Worm (Caenorhabditis elegans) whole organism, L1 larva: ENCODE results near the gene lact-8.

Experiments used
- C04F5.9 ChIP-seq: sonication (generic microtip); optimal IDR thresholded peaks from 2 replicates; lab custom pipeline; 2016; ENCODE audit warnings: missing genetic modification characterization, missing compliant biosample characterization
- C34B4.2 ChIP-seq: sonication (generic microtip); optimal IDR thresholded peaks from 2 replicates; lab custom pipeline; 2017; ENCODE audit warnings: mild to moderate bottlenecking, missing genetic modification characterization, missing compliant biosample characterization
- F16B12.6 ChIP-seq: fragments of 150-350 bp; optimal IDR thresholded peaks from 2 replicates; lab custom pipeline; 2014; ENCODE audit warnings: missing biosample characterization, missing genetic modification characterization
- blmp-1 ChIP-seq: fragments of 150-350 bp; optimal IDR thresholded peaks from 2 replicates; lab custom pipeline; 2014; ENCODE audit warnings: missing biosample characterization, missing genetic modification characterization
- ceh-88 ChIP-seq: fragments of 200-800 bp; sonication (Bioruptor generic); IDR thresholded peaks from 2 replicates; pipeline ENCODE4 v1.3.6; 2022; ENCODE audit warnings: missing genetic modification characterization, missing compliant biosample characterization
- dpl-1 ChIP-seq, 3 experiments: fragments of 150-350 bp in 2 of 3; sonication (generic microtip) in 1 of 3; optimal IDR thresholded peaks; 2 replicates each; lab custom pipeline; 2014 to 2017; ENCODE audit warnings: missing biosample characterization in 3 of 3, missing genetic modification characterization in 3 of 3, missing genetic modification reagents in 3 of 3
- dsc-1 ChIP-seq: sonication (generic microtip); optimal IDR thresholded peaks from 2 replicates; lab custom pipeline; 2016; ENCODE audit warnings: mild to moderate bottlenecking, missing genetic modification characterization, missing compliant biosample characterization
- efl-1 ChIP-seq, 4 experiments: fragments of 150-350 bp; optimal IDR thresholded peaks in 3 of 4; peaks in 1 of 4; 1 replicate in 1 of 4; 2 replicates in 3 of 4; lab custom pipeline; 2014; ENCODE audit warnings: missing biosample characterization in 2 of 4, missing genetic modification characterization in 2 of 4, missing genetic modification reagents in 2 of 4
- egl-13 ChIP-seq: sonication (generic microtip); optimal IDR thresholded peaks from 2 replicates; lab custom pipeline; 2016; ENCODE audit warnings: missing genotype, missing genetic modification reagents, missing genetic modification characterization, missing compliant biosample characterization
- elt-2 ChIP-seq: sonication (generic microtip); optimal IDR thresholded peaks from 2 replicates; lab custom pipeline; 2016; ENCODE audit warnings: missing genetic modification characterization, mild to moderate bottlenecking, inconsistent platforms, missing compliant biosample characterization, missing genetic modification reagents
- elt-3 ChIP-seq, 6 experiments: fragments of 150-350 bp in 1 of 6; sonication (generic microtip); optimal IDR thresholded peaks; 2 replicates each; lab custom pipeline; 2017 to 2018; ENCODE audit warnings: missing biosample characterization in 6 of 6, missing genetic modification characterization in 6 of 6, inconsistent platforms in 1 of 6
- ets-5 ChIP-seq: fragments of 200-800 bp; sonication (Bioruptor generic); IDR thresholded peaks from 2 replicates; pipeline ENCODE4 v1.3.6; 2022; ENCODE audit warnings: missing genetic modification characterization, missing compliant biosample characterization
- fkh-10 ChIP-seq: sonication (generic microtip); optimal IDR thresholded peaks from 2 replicates; lab custom pipeline; 2017; ENCODE audit warnings: missing biosample characterization, missing genetic modification reagents, missing genetic modification characterization
- fkh-8 ChIP-seq: sonication (generic microtip); optimal IDR thresholded peaks from 2 replicates; lab custom pipeline; 2016; ENCODE audit warnings: mild to moderate bottlenecking, missing genetic modification characterization, missing compliant biosample characterization
- fos-1 ChIP-seq: fragments of 150-350 bp; optimal IDR thresholded peaks from 2 replicates; lab custom pipeline; 2014; ENCODE audit warnings: missing biosample characterization, missing genetic modification characterization
- grh-1 ChIP-seq: fragments of 200-800 bp; sonication (Bioruptor generic); IDR thresholded peaks from 2 replicates; pipeline ENCODE4 v1.3.6; 2022; ENCODE audit warnings: missing genetic modification reagents, missing genetic modification characterization, missing compliant biosample characterization
- hlh-4 ChIP-seq: sonication (generic microtip); optimal IDR thresholded peaks from 2 replicates; lab custom pipeline; 2016; ENCODE audit warnings: mild to moderate bottlenecking, missing genetic modification characterization, missing compliant biosample characterization
- hpl-2 ChIP-seq: fragments of 150-350 bp; optimal IDR thresholded peaks from 2 replicates; lab custom pipeline; 2014; ENCODE audit warnings: missing biosample characterization, missing genetic modification reagents, missing genetic modification characterization
- isw-1 ChIP-seq: fragments of 200-800 bp; sonication (Bioruptor generic); IDR thresholded peaks from 2 replicates; pipeline ENCODE4 v1.3.6; 2022; ENCODE audit warnings: missing genetic modification characterization, missing compliant biosample characterization
- jun-1 ChIP-seq: fragments of 150-350 bp; optimal IDR thresholded peaks from 2 replicates; lab custom pipeline; 2014; ENCODE audit warnings: missing biosample characterization, missing genetic modification reagents, missing genetic modification characterization
- lin-13 ChIP-seq: fragments of 150-350 bp; optimal IDR thresholded peaks from 2 replicates; lab custom pipeline; 2014; ENCODE audit warnings: missing biosample characterization, missing genetic modification reagents, missing genetic modification characterization
- lin-14 ChIP-seq: fragments of 200-800 bp; sonication (Bioruptor generic); optimal IDR thresholded peaks from 2 replicates; lab custom pipeline; 2018; ENCODE audit warnings: mild to moderate bottlenecking, missing genetic modification characterization, moderate library complexity, missing compliant biosample characterization
- lin-15B ChIP-seq: fragments of 150-350 bp; sonication (generic microtip); optimal IDR thresholded peaks from 3 replicates; lab custom pipeline; 2014; ENCODE audit warnings: missing biosample characterization, missing genetic modification characterization
- lin-39 ChIP-seq: fragments of 150-350 bp; optimal IDR thresholded peaks from 2 replicates; lab custom pipeline; 2014; ENCODE audit warnings: missing biosample characterization, missing genetic modification reagents, missing genetic modification characterization
- lsy-2 ChIP-seq, 2 experiments: fragments of 150-350 bp; optimal IDR thresholded peaks; 2 replicates each; lab custom pipeline; 2014; ENCODE audit warnings: missing biosample characterization in 2 of 2, missing genetic modification characterization in 2 of 2
- mab-9 ChIP-seq: fragments of 200-800 bp; sonication (Bioruptor generic); IDR thresholded peaks from 2 replicates; pipeline ENCODE4 v1.3.6; 2022; ENCODE audit warnings: missing genetic modification reagents, missing genetic modification characterization, missing compliant biosample characterization
- mdl-1 ChIP-seq, 2 experiments: fragments of 150-350 bp; optimal IDR thresholded peaks; 2 replicates each; lab custom pipeline; 2014 to 2017; ENCODE audit warnings: missing biosample characterization in 2 of 2, missing genetic modification characterization in 2 of 2, inconsistent platforms in 1 of 2
- mef-2 ChIP-seq: fragments of 150-350 bp; optimal IDR thresholded peaks from 2 replicates; lab custom pipeline; 2014; ENCODE audit warnings: missing biosample characterization, missing genetic modification characterization
- mep-1 ChIP-seq: fragments of 150-350 bp; optimal IDR thresholded peaks from 2 replicates; lab custom pipeline; 2014; ENCODE audit warnings: missing biosample characterization, missing genetic modification characterization
- nhr-11 ChIP-seq: fragments of 150-350 bp; optimal IDR thresholded peaks from 2 replicates; lab custom pipeline; 2014; ENCODE audit warnings: missing biosample characterization, missing genetic modification characterization
- nhr-12 ChIP-seq: sonication (generic microtip); optimal IDR thresholded peaks from 2 replicates; lab custom pipeline; 2017; ENCODE audit warnings: missing biosample characterization, missing genetic modification characterization
- nhr-20 ChIP-seq: sonication (generic microtip); optimal IDR thresholded peaks from 2 replicates; lab custom pipeline; 2016; ENCODE audit warnings: mild to moderate bottlenecking, missing genetic modification characterization, missing compliant biosample characterization
- nhr-28 ChIP-seq: fragments of 150-350 bp; optimal IDR thresholded peaks from 2 replicates; lab custom pipeline; 2014; ENCODE audit warnings: missing biosample characterization, missing genetic modification characterization
- nhr-47 ChIP-seq: sonication (generic microtip); optimal IDR thresholded peaks from 2 replicates; lab custom pipeline; 2016; ENCODE audit warnings: mild to moderate bottlenecking, missing genetic modification characterization, moderate library complexity, missing compliant biosample characterization
- nhr-71 ChIP-seq: sonication (generic microtip); optimal IDR thresholded peaks from 2 replicates; lab custom pipeline; 2016; ENCODE audit warnings: mild to moderate bottlenecking, missing genetic modification characterization, moderate library complexity, missing compliant biosample characterization
- nhr-77 ChIP-seq: fragments of 150-350 bp; optimal IDR thresholded peaks from 2 replicates; lab custom pipeline; 2014; ENCODE audit warnings: missing biosample characterization, missing genetic modification characterization
- pag-3 ChIP-seq: sonication (generic microtip); optimal IDR thresholded peaks from 2 replicates; lab custom pipeline; 2017; ENCODE audit warnings: missing genetic modification characterization, mild to moderate bottlenecking, missing compliant biosample characterization, antibody characterized with exemption, borderline replicate concordance; ENCODE audit not compliant: insufficient read depth
- pax-3 ChIP-seq: fragments of 200-800 bp; sonication (Bioruptor generic); optimal IDR thresholded peaks from 2 replicates; lab custom pipeline; 2018; ENCODE audit warnings: mild to moderate bottlenecking, missing genetic modification characterization, moderate library complexity, missing compliant biosample characterization
- skn-1 ChIP-seq: fragments of 150-350 bp; optimal IDR thresholded peaks from 2 replicates; lab custom pipeline; 2014; ENCODE audit warnings: missing biosample characterization, missing genetic modification characterization
- sox-4 ChIP-seq: sonication (generic microtip); optimal IDR thresholded peaks from 2 replicates; lab custom pipeline; 2016; ENCODE audit warnings: missing genetic modification characterization, missing compliant biosample characterization
- sptf-1 ChIP-seq: fragments of 150-350 bp; optimal IDR thresholded peaks from 2 replicates; lab custom pipeline; 2014; ENCODE audit warnings: missing biosample characterization, missing genetic modification characterization
- sup-37 ChIP-seq: fragments of 200-800 bp; sonication (Bioruptor generic); optimal IDR thresholded peaks from 2 replicates; lab custom pipeline; 2018; ENCODE audit warnings: mild to moderate bottlenecking, missing genetic modification characterization, missing compliant biosample characterization
- swsn-7 ChIP-seq: sonication (generic microtip); optimal IDR thresholded peaks from 2 replicates; lab custom pipeline; 2016; ENCODE audit warnings: missing genetic modification characterization, missing compliant biosample characterization
- tbx-2 ChIP-seq: sonication (generic microtip); optimal IDR thresholded peaks from 2 replicates; lab custom pipeline; 2016; ENCODE audit warnings: missing genetic modification characterization, missing compliant biosample characterization
- unc-130 ChIP-seq: fragments of 150-350 bp; optimal IDR thresholded peaks from 2 replicates; lab custom pipeline; 2017; ENCODE audit warnings: missing biosample characterization, missing genetic modification characterization, inconsistent platforms
- unc-30 ChIP-seq: sonication (generic microtip); optimal IDR thresholded peaks from 2 replicates; lab custom pipeline; 2017; ENCODE audit warnings: missing biosample characterization, missing genetic modification characterization
- unc-98 ChIP-seq: fragments of 200-800 bp; sonication (Bioruptor generic); IDR thresholded peaks from 2 replicates; pipeline ENCODE4 v1.3.6; 2022; ENCODE audit warnings: missing genetic modification characterization, missing compliant biosample characterization
- vab-15 ChIP-seq: sonication (generic microtip); optimal IDR thresholded peaks from 2 replicates; lab custom pipeline; 2017; ENCODE audit warnings: missing genotype, mild to moderate bottlenecking, missing genetic modification characterization, missing compliant biosample characterization
- zag-1 ChIP-seq: fragments of 150-350 bp; optimal IDR thresholded peaks from 2 replicates; lab custom pipeline; 2014; ENCODE audit warnings: missing biosample characterization, missing genetic modification characterization
- zip-4 ChIP-seq: fragments of 200-800 bp; sonication (Bioruptor generic); optimal IDR thresholded peaks from 2 replicates; lab custom pipeline; 2018; ENCODE audit warnings: mild to moderate bottlenecking, missing genetic modification characterization, moderate library complexity, missing compliant biosample characterization
- ztf-11 ChIP-seq, 2 experiments: sonication (generic microtip); optimal IDR thresholded peaks; 2 replicates each; lab custom pipeline; 2016 to 2017; ENCODE audit warnings: missing genetic modification characterization in 2 of 2, missing biosample characterization in 1 of 2, missing compliant biosample characterization in 1 of 2
- ztf-4 ChIP-seq: fragments of 150-350 bp; optimal IDR thresholded peaks from 2 replicates; lab custom pipeline; 2014; ENCODE audit warnings: missing biosample characterization, missing genetic modification characterization

lact-8 gene

DNA sequence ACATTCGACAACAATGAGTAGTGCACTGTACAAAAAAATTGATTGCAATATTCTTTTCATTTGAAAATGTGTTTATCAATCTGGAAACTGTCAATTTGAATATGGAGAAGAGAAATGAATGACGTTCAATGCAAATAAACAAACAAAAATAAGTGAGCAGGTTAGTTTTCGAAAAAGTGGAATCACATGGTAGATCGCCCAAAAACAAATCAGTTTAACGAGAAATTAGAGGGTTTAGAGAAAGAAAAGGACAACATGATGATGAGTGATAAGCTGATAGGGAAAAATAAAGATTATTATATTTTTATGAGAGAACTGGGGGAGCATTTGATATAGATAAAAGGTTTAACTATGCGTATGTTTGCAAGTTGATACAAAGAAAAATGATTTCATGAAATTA lies 24.1 kb downstream of the lact-8 start, which contains the start of gene T04C12.8 (continued):
- TF ChIP-seq nhr-28 (no peak), lin-14 (GFP tag; lab: Kevin White, UChicago) (peak; percentile 49), nhr-20 (peak; percentile 25), isw-1 (GFP tag; lab: Robert Waterston, UW) (no peak), grh-1 (GFP tag; lab: Robert Waterston, UW) (no peak), skn-1 (no peak), vab-15 (tag; lab: Kevin White, UChicago) (no peak), nhr-11 (tag; lab: Kevin White, UChicago) (no peak), efl-1 (optimal IDR thresholded peaks at IDR 0.05; lab: Kevin White, UChicago) (no peak), efl-1 (GFP tag; optimal IDR thresholded peaks at IDR 0.05 in 1 of 2; lab: Kevin White, UChicago) (peak in 1 of 2 experiments; percentile 27), hlh-4 (tag; lab: Kevin White, UChicago) (no peak), fkh-10 (GFP tag; lab: Kevin White, UChicago) (no peak), unc-130 (tag; lab: Kevin White, UChicago) (no peak), zip-4 (GFP tag; lab: Kevin White, UChicago) (no peak), C04F5.9 (tag; lab: Kevin White, UChicago) (no peak), ztf-11 (tag; optimal IDR thresholded peaks at IDR 0.05; lab: Kevin White, UChicago) (no peak), sup-37 (GFP tag; lab: Kevin White, UChicago) (no peak), nhr-77 (tag; lab: Kevin White, UChicago) (no peak), mab-9 (GFP tag; lab: Robert Waterston, UW) (no peak), egl-13 (tag; lab: Kevin White, UChicago) (peak; percentile 23), dpl-1 (GFP tag; optimal IDR thresholded peaks at IDR 0.05; lab: Kevin White, UChicago) (no peak), mdl-1 (tag; optimal IDR thresholded peaks at IDR 0.05; lab: Kevin White, UChicago) (no peak), fos-1 (tag; lab: Kevin White, UChicago) (no peak), nhr-12 (no peak), F16B12.6 (tag; lab: Kevin White, UChicago) (no peak), unc-30 (tag; lab: Kevin White, UChicago) (no peak), dsc-1 (peak; percentile 78), lin-15B (tag; lab: Kevin White, UChicago) (no peak), fkh-8 (tag; lab: Kevin White, UChicago) (no peak), lin-13 (GFP tag; lab: Kevin White, UChicago) (no peak), elt-2 (tag; lab: Kevin White, UChicago) (peak; percentile 98), zag-1 (tag; lab: Kevin White, UChicago) (no peak), mep-1 (tag; lab: Kevin White, UChicago) (no peak), jun-1 (tag; lab: Kevin White, UChicago) (peak; percentile 48), pax-3 (tag; lab: Kevin White, UChicago) (no peak), C34B4.2 (tag; lab: Kevin White, UChicago) (no peak), elt-3 (tag; optimal IDR thresholded peaks at IDR 0.05; lab: Kevin White, UChicago) (peak in 1 of 6 experiments; percentile 4), pag-3 (tag; lab: Kevin White, UChicago) (no peak), tbx-2 (tag; lab: Kevin White, UChicago) (no peak), nhr-71 (tag; lab: Kevin White, UChicago) (peak; percentile 51), swsn-7 (tag; lab: Kevin White, UChicago) (no peak), sox-4 (tag; lab: Kevin White, UChicago) (no peak), nhr-47 (tag; lab: Kevin White, UChicago) (peak; percentile 5), blmp-1 (tag; lab: Kevin White, UChicago) (peak; percentile 3), sptf-1 (tag; lab: Kevin White, UChicago) (no peak), ets-5 (GFP tag; lab: Robert Waterston, UW) (no peak), lsy-2 (tag; optimal IDR thresholded peaks at IDR 0.05; lab: Kevin White, UChicago) (no peak), lin-39 (tag; lab: Kevin White, UChicago) (no peak), ceh-88 (GFP tag; lab: Robert Waterston, UW) (no peak), hpl-2 (GFP tag; lab: Kevin White, UChicago) (no peak), unc-98 (GFP tag; lab: Robert Waterston, UW) (no peak), ztf-4 (tag; lab: Kevin White, UChicago) (no peak), mef-2 (tag; lab: Kevin White, UChicago) (no peak)
